Worm (Caenorhabditis elegans) whole organism, young adult: ENCODE data around the gene srh-257.
A peak's percentile ranks its signal among the peaks of the same experiment; 100 is the strongest.

Experiments used
- B0336.3 ChIP-seq: fragments of 200-800 bp; sonication (Bioruptor generic); IDR thresholded peaks from 2 replicates; pipeline ENCODE4 v1.3.6; 2022; ENCODE audit warnings: missing genetic modification characterization, missing compliant biosample characterization
- C17E4.6 ChIP-seq: fragments of 200-800 bp; sonication (Bioruptor generic); IDR thresholded peaks from 2 replicates; pipeline ENCODE4 v1.3.6; 2022; ENCODE audit warnings: missing genetic modification reagents, missing genetic modification characterization, missing compliant biosample characterization
- F22D6.2 ChIP-seq: sonication (generic microtip); optimal IDR thresholded peaks from 2 replicates; lab custom pipeline; 2016; ENCODE audit warnings: mild to moderate bottlenecking, missing genetic modification characterization, missing compliant biosample characterization
- F49E8.2 ChIP-seq: sonication (generic microtip); optimal IDR thresholded peaks from 3 replicates; lab custom pipeline; 2017; ENCODE audit warnings: missing genetic modification characterization, mild to moderate bottlenecking, missing compliant biosample characterization, antibody characterized with exemption, moderate library complexity; ENCODE audit not compliant: insufficient read depth
- F52B5.7 ChIP-seq: sonication (generic microtip); optimal IDR thresholded peaks from 2 replicates; lab custom pipeline; 2016; ENCODE audit warnings: mild to moderate bottlenecking, missing genetic modification characterization, missing compliant biosample characterization
- T07F8.4 ChIP-seq: sonication (generic microtip); optimal IDR thresholded peaks from 2 replicates; lab custom pipeline; 2016; ENCODE audit warnings: mild to moderate bottlenecking, missing genetic modification characterization, moderate library complexity, missing compliant biosample characterization
- T26A5.8 ChIP-seq: sonication (generic microtip); optimal IDR thresholded peaks from 2 replicates; lab custom pipeline; 2016; ENCODE audit warnings: missing genetic modification characterization, missing compliant biosample characterization
- Y79H2A.3 ChIP-seq: fragments of 200-800 bp; sonication (Bioruptor generic); conservative IDR thresholded peaks from 2 replicates; pipeline ENCODE4 v1.3.6; 2022; ENCODE audit warnings: missing genetic modification reagents, missing genetic modification characterization, missing compliant biosample characterization
- ZK185.1 ChIP-seq: sonication (generic microtip); optimal IDR thresholded peaks from 2 replicates; lab custom pipeline; 2016; ENCODE audit warnings: mild to moderate bottlenecking, missing genetic modification characterization, missing compliant biosample characterization; ENCODE audit not compliant: poor library complexity, severe bottlenecking
- aptf-2 ChIP-seq: fragments of 200-800 bp; sonication (Bioruptor generic); conservative IDR thresholded peaks from 2 replicates; pipeline ENCODE4 v1.3.6; 2022; ENCODE audit warnings: missing genetic modification reagents, missing genetic modification characterization, missing compliant biosample characterization
- athp-1 ChIP-seq: sonication (generic microtip); optimal IDR thresholded peaks from 2 replicates; lab custom pipeline; 2017; ENCODE audit warnings: mild to moderate bottlenecking, missing genetic modification characterization, missing compliant biosample characterization
- bed-1 ChIP-seq: fragments of 200-800 bp; sonication (Bioruptor generic); IDR thresholded peaks from 2 replicates; pipeline ENCODE4 v1.3.6; 2022; ENCODE audit warnings: missing genetic modification reagents, missing genetic modification characterization, missing compliant biosample characterization
- cebp-2 ChIP-seq: fragments of 200-800 bp; sonication (Bioruptor generic); IDR thresholded peaks from 2 replicates; pipeline ENCODE4 v1.3.6; 2022; ENCODE audit warnings: missing genetic modification characterization, missing compliant biosample characterization
- dox-1 ChIP-seq: fragments of 200-800 bp; sonication (Bioruptor generic); IDR thresholded peaks from 2 replicates; pipeline ENCODE4 v1.3.6; 2022; ENCODE audit warnings: missing genetic modification reagents, missing genetic modification characterization, missing compliant biosample characterization
- dpl-1 ChIP-seq: fragments of 150-350 bp; optimal IDR thresholded peaks from 2 replicates; lab custom pipeline; 2014; ENCODE audit warnings: missing biosample characterization, missing genetic modification reagents, missing genetic modification characterization
- efl-1 ChIP-seq: fragments of 150-350 bp; optimal IDR thresholded peaks from 2 replicates; lab custom pipeline; 2014; ENCODE audit warnings: missing biosample characterization, missing genetic modification reagents, missing genetic modification characterization
- egl-18 ChIP-seq: fragments of 200-800 bp; sonication (Bioruptor generic); IDR thresholded peaks from 2 replicates; pipeline ENCODE4 v1.3.6; 2022; ENCODE audit warnings: missing genetic modification reagents, missing genetic modification characterization, missing compliant biosample characterization
- ets-4 ChIP-seq: fragments of 200-800 bp; sonication (Bioruptor generic); optimal IDR thresholded peaks from 2 replicates; lab custom pipeline; 2018; ENCODE audit warnings: mild to moderate bottlenecking, missing genetic modification characterization, missing compliant biosample characterization
- fkh-3 ChIP-seq: sonication (generic microtip); optimal IDR thresholded peaks from 2 replicates; lab custom pipeline; 2016; ENCODE audit warnings: mild to moderate bottlenecking, missing genetic modification characterization, missing compliant biosample characterization
- him-1 ChIP-seq: sonication (generic microtip); optimal IDR thresholded peaks from 2 replicates; lab custom pipeline; 2016; ENCODE audit warnings: missing genotype, missing genetic modification reagents, missing genetic modification characterization, missing compliant biosample characterization
- hmg-20 ChIP-seq: fragments of 200-800 bp; sonication (Bioruptor generic); IDR thresholded peaks from 2 replicates; pipeline ENCODE4 v1.3.6; 2022; ENCODE audit warnings: missing genetic modification reagents, missing genetic modification characterization, missing compliant biosample characterization
- hsf-1 ChIP-seq: fragments of 200-800 bp; sonication (Bioruptor generic); IDR thresholded peaks from 2 replicates; pipeline ENCODE4 v1.3.6; 2022; ENCODE audit warnings: missing genetic modification reagents, missing genetic modification characterization, missing compliant biosample characterization
- let-607 ChIP-seq, 2 experiments: fragments of 200-800 bp in 1 of 2; sonication (Bioruptor generic) in 1 of 2; sonication (generic microtip) in 1 of 2; optimal IDR thresholded peaks; 2 replicates each; lab custom pipeline; 2016 to 2018; ENCODE audit warnings: mild to moderate bottlenecking in 2 of 2, missing compliant biosample characterization in 2 of 2, missing genetic modification characterization in 2 of 2, moderate library complexity in 2 of 2, missing genotype in 1 of 2
- lin-26 ChIP-seq: fragments of 200-800 bp; sonication (Bioruptor generic); IDR thresholded peaks from 2 replicates; pipeline ENCODE4 v1.3.6; 2022; ENCODE audit warnings: missing genetic modification reagents, missing genetic modification characterization, missing compliant biosample characterization
- lin-40 ChIP-seq: sonication (generic microtip); optimal IDR thresholded peaks from 2 replicates; lab custom pipeline; 2016; ENCODE audit warnings: missing genetic modification characterization, mild to moderate bottlenecking, missing compliant biosample characterization, missing genotype, missing genetic modification reagents
- lir-1 ChIP-seq: fragments of 200-800 bp; sonication (Bioruptor generic); conservative IDR thresholded peaks from 2 replicates; pipeline ENCODE4 v1.3.6; 2022; ENCODE audit warnings: missing genetic modification reagents, missing genetic modification characterization, missing compliant biosample characterization
- lsy-27 ChIP-seq: sonication (generic microtip); optimal IDR thresholded peaks from 2 replicates; lab custom pipeline; 2017; ENCODE audit warnings: missing genetic modification characterization, mild to moderate bottlenecking, missing compliant biosample characterization, antibody characterized with exemption, missing genotype, borderline replicate concordance; ENCODE audit not compliant: insufficient read depth
- madf-8 ChIP-seq: fragments of 200-800 bp; sonication (Bioruptor generic); conservative IDR thresholded peaks from 2 replicates; pipeline ENCODE4 v1.3.6; 2022; ENCODE audit warnings: missing genetic modification reagents, missing genetic modification characterization, missing compliant biosample characterization
- nhr-120 ChIP-seq: fragments of 200-800 bp; sonication (Bioruptor generic); IDR thresholded peaks from 2 replicates; pipeline ENCODE4 v1.3.6; 2022; ENCODE audit warnings: missing genetic modification characterization, missing compliant biosample characterization
- nhr-80 ChIP-seq: sonication (generic microtip); optimal IDR thresholded peaks from 2 replicates; lab custom pipeline; 2016; ENCODE audit warnings: missing genetic modification characterization, missing compliant biosample characterization
- snpc-3.4 ChIP-seq: sonication (generic microtip); optimal IDR thresholded peaks from 2 replicates; lab custom pipeline; 2017; ENCODE audit warnings: missing genetic modification characterization, mild to moderate bottlenecking, missing compliant biosample characterization, antibody characterized with exemption, moderate library complexity, missing genotype, missing genetic modification reagents
- tbp1 ChIP-seq: fragments of 200-800 bp; sonication (Bioruptor generic); optimal IDR thresholded peaks from 2 replicates; lab custom pipeline; 2018; ENCODE audit warnings: mild to moderate bottlenecking, missing genetic modification characterization, missing compliant biosample characterization
- tbx-9 ChIP-seq: sonication (generic microtip); optimal IDR thresholded peaks from 2 replicates; lab custom pipeline; 2016; ENCODE audit warnings: borderline replicate concordance, missing genetic modification characterization, inconsistent platforms, missing compliant biosample characterization
- zfh-2 ChIP-seq: fragments of 200-800 bp; sonication (Bioruptor generic); conservative IDR thresholded peaks from 2 replicates; pipeline ENCODE4 v1.3.6; 2022; ENCODE audit warnings: missing genetic modification reagents, missing genetic modification characterization, missing compliant biosample characterization
- ztf-22 ChIP-seq: fragments of 200-800 bp; sonication (Bioruptor generic); optimal IDR thresholded peaks from 2 replicates; lab custom pipeline; 2018; ENCODE audit warnings: mild to moderate bottlenecking, missing genetic modification characterization, moderate library complexity, missing compliant biosample characterization
- ztf-3 ChIP-seq: fragments of 200-800 bp; sonication (Bioruptor generic); optimal IDR thresholded peaks from 2 replicates; lab custom pipeline; 2018; ENCODE audit warnings: mild to moderate bottlenecking, missing genetic modification characterization, missing compliant biosample characterization

The srh-257 gene

DNA sequence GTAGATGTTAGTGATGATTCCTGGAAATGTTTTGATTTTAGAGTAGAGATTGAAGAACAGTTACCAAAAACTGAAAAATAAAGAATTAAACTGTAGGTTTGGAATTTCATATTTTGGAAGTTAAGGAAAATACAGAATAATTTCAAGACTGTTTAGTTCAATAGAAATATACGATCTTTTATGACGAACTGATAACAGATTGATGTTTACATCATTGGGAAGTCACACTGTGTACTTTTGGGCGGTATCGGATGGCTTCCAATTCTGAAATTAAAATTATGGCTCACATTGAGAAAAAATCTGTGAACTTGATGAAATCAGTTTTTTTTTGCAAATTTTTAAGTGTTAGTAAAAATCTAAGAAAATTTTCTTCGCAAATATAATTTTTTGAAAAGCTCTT lies 25.4 kb downstream of the srh-257 start, which contains the start of gene T26H5.8:
TSS of gene T26H5.8 (minus strand) at position 270 of the 400 bp plus-strand sequence.
- no peak for TF ChIP-seq lsy-27
- no peak for TF ChIP-seq lin-26 (GFP tag; lab: Robert Waterston, UW)
- TF ChIP-seq ets-4 (GFP tag; lab: Kevin White, UChicago) = no peak
- TF ChIP-seq efl-1 (GFP tag; lab: Kevin White, UChicago) = no peak
- TF ChIP-seq ZK185.1 (tag; lab: Kevin White, UChicago) = no peak
- TF ChIP-seq snpc-3.4 = no peak
- TF ChIP-seq T07F8.4 (tag; lab: Kevin White, UChicago) = no peak

DNA sequence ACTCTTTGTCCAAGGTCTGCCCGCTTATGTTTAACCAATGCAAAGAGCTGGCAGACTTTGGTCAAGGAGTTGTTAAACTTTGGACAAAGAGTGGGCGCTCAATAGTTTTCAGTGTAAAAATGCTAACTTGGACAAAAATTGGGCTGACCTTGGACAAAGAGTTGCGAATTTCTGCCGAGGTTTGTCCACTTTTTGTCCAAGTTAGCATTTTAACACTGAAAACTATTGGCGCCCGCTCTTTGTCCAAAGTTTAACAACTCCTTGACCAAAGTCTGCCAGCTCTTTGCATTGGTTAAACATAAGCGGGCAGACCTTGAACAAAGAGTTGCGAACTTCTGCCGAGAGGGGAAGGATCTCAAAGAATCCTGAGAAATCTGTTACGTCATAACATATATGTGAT lies 26.6 kb downstream of the srh-257 start:
- TF ChIP-seq egl-18 (GFP tag; lab: Robert Waterston, UW) = peak; percentile 72; the same call in 1 of the 2 replicates
- TF ChIP-seq nhr-120 (GFP tag; lab: Robert Waterston, UW) = peak; percentile 88; the same call in 1 of the 2 replicates
- TF ChIP-seq madf-8 = peak; percentile 38; the same call in 1 of the 2 replicates
- TF ChIP-seq hsf-1 (GFP tag; lab: Robert Waterston, UW) = peak; percentile 35; the same call in 1 of the 2 replicates
- TF ChIP-seq aptf-2 (GFP tag; lab: Robert Waterston, UW) = peak; percentile 18; the same call in 1 of the 2 replicates
- 0 out of 2 replicates have a peak, but pooled peaks have one; percentile 57 for TF ChIP-seq cebp-2 (GFP tag; lab: Robert Waterston, UW)

DNA sequence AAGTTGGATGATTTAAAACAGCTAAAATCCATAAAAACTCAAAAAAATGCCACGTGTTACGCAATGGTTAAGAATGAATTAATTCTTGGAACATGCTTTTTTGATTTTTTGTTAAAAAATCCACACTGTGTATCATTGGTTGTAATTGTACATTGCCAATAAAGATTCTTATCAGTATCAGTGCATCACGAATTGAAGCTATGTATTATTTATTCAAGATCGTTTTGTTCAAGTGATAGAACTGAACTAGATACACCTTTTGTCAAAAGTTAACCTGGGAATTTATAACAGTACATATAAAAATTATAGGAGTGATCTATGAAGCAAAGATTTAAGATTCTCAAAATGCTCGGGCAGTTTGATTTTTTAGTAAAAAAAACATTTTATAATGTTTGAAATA lies 27.6 kb downstream of the srh-257 start:
- TF ChIP-seq T07F8.4 (tag; lab: Kevin White, UChicago) = no peak
- no peak for TF ChIP-seq C17E4.6
- no peak for TF ChIP-seq dpl-1
- no peak for TF ChIP-seq F22D6.2 (tag; lab: Kevin White, UChicago)
- TF ChIP-seq athp-1 (tag; lab: Kevin White, UChicago) = no peak
- TF ChIP-seq ztf-22 (GFP tag; lab: Kevin White, UChicago) = no peak
- no peak for TF ChIP-seq lir-1 (GFP tag; lab: Robert Waterston, UW)
- TF ChIP-seq dox-1 (GFP tag; lab: Robert Waterston, UW) = no peak
- no peak for TF ChIP-seq B0336.3 (GFP tag; lab: Robert Waterston, UW)
- no peak for TF ChIP-seq tbp1

- no peak for TF ChIP-seq let-607 (tag; optimal IDR thresholded peaks at IDR 0.05; lab: Kevin White, UChicago)
- TF ChIP-seq nhr-80 = peak; percentile 84
Measured at ce11 chrV:15436133-15436532, 29.1 kb downstream of the srh-257 start.

DNA sequence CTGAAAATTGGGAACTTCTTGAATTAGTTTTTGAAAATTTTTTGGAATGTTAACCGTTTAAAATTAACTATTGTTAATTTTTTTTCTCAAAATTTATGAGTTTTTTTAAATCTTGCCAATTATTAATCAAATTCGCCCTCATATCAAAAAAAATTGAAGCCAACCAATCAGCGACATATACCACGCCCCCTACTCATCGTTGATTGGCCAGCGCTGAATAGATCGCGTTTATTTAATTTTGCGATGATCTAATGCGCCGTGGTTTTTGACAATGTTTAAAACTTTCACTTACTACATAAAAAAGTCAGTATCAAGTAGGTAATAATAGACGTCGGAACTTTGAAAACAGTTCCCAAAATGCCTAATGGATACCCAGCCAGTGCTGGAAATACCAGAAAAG lies 35.4 kb downstream of the srh-257 start:
- TF ChIP-seq F49E8.2 (tag; lab: Kevin White, UChicago) = no peak
- no peak for TF ChIP-seq dox-1 (GFP tag; lab: Robert Waterston, UW)
- no peak for TF ChIP-seq T26A5.8 (tag; lab: Kevin White, UChicago)
- no peak for TF ChIP-seq zfh-2 (GFP tag; lab: Robert Waterston, UW)
- no peak for TF ChIP-seq fkh-3
- no peak for TF ChIP-seq F52B5.7 (tag; lab: Kevin White, UChicago)
- TF ChIP-seq bed-1 (GFP tag; lab: Robert Waterston, UW) = no peak
- TF ChIP-seq efl-1 (GFP tag; lab: Kevin White, UChicago) = no peak
- no peak for TF ChIP-seq lin-40 (tag; lab: Kevin White, UChicago)
- TF ChIP-seq C17E4.6 = no peak
- no peak for TF ChIP-seq him-1
- no peak for TF ChIP-seq Y79H2A.3 (GFP tag; lab: Robert Waterston, UW)
- no peak for TF ChIP-seq ztf-3 (GFP tag; lab: Kevin White, UChicago)
- TF ChIP-seq tbx-9 (tag; lab: Kevin White, UChicago) = no peak
- TF ChIP-seq hmg-20 (GFP tag; lab: Robert Waterston, UW) = no peak
